Worm (Caenorhabditis elegans) whole organism, early embryonic: ENCODE results near the gene nucl-1.

Experiments
- B0310.2 ChIP-seq: sonication (generic microtip); optimal IDR thresholded peaks from 2 replicates; lab custom pipeline; 2016; ENCODE audit warnings: mild to moderate bottlenecking, missing genetic modification characterization, missing compliant biosample characterization
- ama-1 ChIP-seq: fragments of 150-350 bp; optimal IDR thresholded peaks from 2 replicates; lab custom pipeline; 2014
- scrt-1 ChIP-seq: fragments of 200-800 bp; sonication (Bioruptor generic); IDR thresholded peaks from 2 replicates; pipeline ENCODE4 v1.3.6; 2022; ENCODE audit warnings: missing genetic modification characterization, missing compliant biosample characterization

DNA sequence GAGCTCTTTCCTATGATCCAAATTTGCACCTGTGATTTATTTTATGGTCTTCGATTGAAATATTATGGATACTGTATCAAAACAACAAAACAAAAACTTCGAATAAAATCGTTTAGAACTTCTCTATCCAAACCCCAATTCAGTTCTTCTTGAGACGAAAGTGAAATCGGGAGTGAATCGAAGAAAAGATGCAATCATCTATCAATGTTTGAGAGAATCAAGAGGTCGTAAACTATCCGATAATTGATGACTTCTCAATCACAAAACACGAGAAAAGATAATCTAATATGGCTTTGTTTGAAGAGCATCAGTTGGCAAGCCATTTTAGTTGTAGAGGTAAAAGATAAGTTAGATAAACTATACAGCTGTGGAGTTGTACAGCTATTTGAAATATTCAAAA, 28.5 kb upstream of the nucl-1 start:
- no peak for TF ChIP-seq scrt-1 (GFP tag; lab: Robert Waterston, UW)
- TF ChIP-seq ama-1 (lab: Kevin White, UChicago): no peak
- TF ChIP-seq B0310.2 (tag; lab: Kevin White, UChicago): no peak
